Fruit fly (Drosophila melanogaster): ENCODE results near the gene CG42866.

The CG42866 gene

DNA sequence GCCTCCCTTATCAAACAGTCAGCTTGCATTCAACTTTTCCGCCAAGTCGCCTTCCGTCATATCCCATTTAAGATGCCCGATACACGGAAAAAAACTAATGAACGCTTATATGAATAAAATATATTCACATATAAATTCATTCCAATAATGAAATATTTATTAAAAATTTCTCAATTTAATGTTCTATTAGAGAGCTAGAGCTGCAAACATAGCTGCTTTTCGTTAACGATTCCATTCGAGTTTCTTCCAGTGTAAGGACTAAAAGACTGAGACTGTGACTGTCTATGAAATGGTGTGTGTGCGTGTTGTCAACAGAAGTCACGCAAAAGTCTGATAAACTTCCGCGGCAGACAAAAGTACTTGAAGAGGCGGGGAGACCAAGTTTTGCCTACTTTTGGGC, 31.4 kb downstream of the CG42866 start:
- TF ChIP-seq CG1621 (tag; optimal IDR thresholded peaks at IDR 0.05) (no peak), eg (GFP tag; IDR thresholded peaks at IDR 0.05) (no peak), dsx (GFP tag; optimal IDR thresholded peaks at IDR 0.05; ENCODE audit: poor library complexity, severe bottlenecking) (no peak), CG10631 (GFP tag; optimal IDR thresholded peaks at IDR 0.05) (peak; percentile 11), CG8119 (GFP tag; IDR thresholded peaks at IDR 0.05) (peak; percentile 22; the same call in 1 of the 3 replicates), CG3032 (tag; optimal IDR thresholded peaks at IDR 0.05) (no peak), CG6163 (GFP tag; IDR thresholded peaks at IDR 0.05) (0 out of 3 replicates have a peak, but pooled peaks have one; percentile 21), OdsH (GFP tag; optimal IDR thresholded peaks at IDR 0.05) (peak; percentile 42), CG32006 (GFP tag; optimal IDR thresholded peaks at IDR 0.05) (peak; percentile 51), svp (GFP tag) (peak; percentile 26), CG8632 (GFP tag; optimal IDR thresholded peaks at IDR 0.05) (peak; percentile 9), fd85E (GFP tag; optimal IDR thresholded peaks at IDR 0.05) (no peak), CG3919 (GFP tag; optimal IDR thresholded peaks at IDR 0.05) (peak; percentile 25), salr (GFP tag; optimal IDR thresholded peaks at IDR 0.05) (peak in 1 of 2 experiments; percentile 13), CG10669 (GFP tag; optimal IDR thresholded peaks at IDR 0.05) (peak; percentile 39), Ets96B (tag; optimal IDR thresholded peaks at IDR 0.05) (peak; percentile 37), cyc (GFP tag; optimal IDR thresholded peaks at IDR 0.05) (no peak), CG11902 (GFP tag; optimal IDR thresholded peaks at IDR 0.05) (no peak), acj6 (GFP tag; optimal IDR thresholded peaks at IDR 0.05) (peak; percentile 19), Hr38 (GFP tag; optimal IDR thresholded peaks at IDR 0.05) (no peak), Sox102F (GFP tag; optimal IDR thresholded peaks at IDR 0.05) (peak; percentile 0), spab (GFP tag; optimal IDR thresholded peaks at IDR 0.05) (peak; percentile 5), CG9139 (GFP tag; optimal IDR thresholded peaks at IDR 0.05) (no peak), CG4318 (GFP tag; optimal IDR thresholded peaks at IDR 0.05) (peak; percentile 9), ss (GFP tag; optimal IDR thresholded peaks at IDR 0.05) (peak in 1 of 2 experiments; percentile 36), CG6792 (GFP tag; optimal IDR thresholded peaks at IDR 0.05) (peak; percentile 10), pdm3 (GFP tag; optimal IDR thresholded peaks at IDR 0.05) (peak; percentile 21), Eip78C (GFP tag) (peak; percentile 80), Hr4 (GFP tag; optimal IDR thresholded peaks at IDR 0.05) (peak; percentile 30), CG15336 (GFP tag; IDR thresholded peaks at IDR 0.05) (peak; percentile 38; the same call in 1 of the 2 replicates)

DNA sequence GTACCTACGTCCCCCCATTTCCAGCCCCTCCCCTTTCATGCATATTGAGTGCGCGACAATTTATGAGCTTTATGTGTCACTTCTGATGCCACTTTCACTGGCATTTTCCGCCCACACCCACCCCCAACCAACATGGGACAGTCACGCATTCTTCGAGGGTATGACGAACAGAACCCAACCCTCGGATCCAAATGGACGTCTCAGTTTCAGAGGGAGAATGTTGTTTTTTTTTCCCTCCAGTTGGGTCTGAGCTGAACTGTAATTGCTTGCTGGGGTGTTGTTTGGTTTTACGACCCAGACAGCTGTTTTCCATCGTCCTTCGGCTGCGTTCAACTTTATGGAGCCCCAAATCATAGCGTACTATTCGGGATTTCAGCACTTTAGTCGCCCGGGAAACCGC, 37.7 kb downstream of the CG42866 start:
- TF ChIP-seq Eip75B (GFP tag; optimal IDR thresholded peaks at IDR 0.05) = no peak
- TF ChIP-seq Sox15 (GFP tag; optimal IDR thresholded peaks at IDR 0.05) = no peak
- no peak for TF ChIP-seq fkh (GFP tag; optimal IDR thresholded peaks at IDR 0.05)

DNA sequence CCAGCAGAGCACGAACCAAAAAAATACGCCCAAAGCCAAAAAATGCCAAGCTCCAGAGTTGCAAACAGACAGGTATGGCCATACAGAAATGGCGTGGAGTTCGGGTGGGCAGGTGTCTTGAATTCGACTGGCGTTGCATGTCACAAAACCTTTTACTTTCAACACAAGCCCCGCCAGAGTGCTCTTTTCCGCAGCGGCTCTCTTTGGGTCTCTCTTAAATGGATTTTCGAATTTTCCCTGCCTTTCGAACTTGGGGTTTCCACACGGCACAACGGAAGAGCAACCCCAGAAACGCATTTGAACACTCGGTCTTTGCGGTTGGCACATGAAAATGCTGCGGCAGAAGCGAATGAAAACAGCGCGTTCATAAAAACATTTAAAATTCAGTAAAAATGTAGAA, 43.6 kb downstream of the CG42866 start:
- no peak for TF ChIP-seq CG15336 (GFP tag; IDR thresholded peaks at IDR 0.05)
- TF ChIP-seq CG1621 (tag; optimal IDR thresholded peaks at IDR 0.05) = no peak
- TF ChIP-seq Sox102F (GFP tag; optimal IDR thresholded peaks at IDR 0.05) = no peak
- TF ChIP-seq CG8119 (GFP tag; IDR thresholded peaks at IDR 0.05) = 0 out of 3 replicates have a peak, but pooled peaks have one; percentile 15
- TF ChIP-seq CG6792 (GFP tag; optimal IDR thresholded peaks at IDR 0.05) = no peak
- TF ChIP-seq OdsH (GFP tag; optimal IDR thresholded peaks at IDR 0.05) = no peak
- TF ChIP-seq achi (GFP tag; optimal IDR thresholded peaks at IDR 0.05) = no peak
- TF ChIP-seq svp (GFP tag) = no peak
- TF ChIP-seq Eip78C (GFP tag) = peak; percentile 59
- TF ChIP-seq fd59A (GFP tag; optimal IDR thresholded peaks at IDR 0.05) = no peak

DNA sequence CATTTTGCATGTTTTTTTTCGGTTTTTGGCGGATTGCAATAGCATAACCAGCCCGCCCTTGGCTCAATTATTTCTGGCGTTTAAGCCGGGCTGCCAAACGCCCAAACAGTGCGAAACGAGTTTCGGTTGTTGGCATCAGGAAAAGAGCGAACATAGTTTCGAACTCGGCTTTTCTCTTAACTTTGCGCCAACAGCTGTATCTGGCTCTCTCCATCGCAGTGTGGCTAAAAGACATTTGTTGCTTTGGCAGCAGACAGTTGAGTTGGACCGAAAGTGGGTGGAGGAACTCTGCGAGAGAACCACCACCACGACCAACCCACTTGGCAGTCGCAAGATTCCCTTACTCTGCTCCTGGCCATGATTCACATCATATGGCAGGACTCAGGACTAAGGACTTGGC, 44.5 kb downstream of the CG42866 start:
- TF ChIP-seq Eip78C (GFP tag) (peak; percentile 39), salr (GFP tag; optimal IDR thresholded peaks at IDR 0.05) (no peak), CG6163 (GFP tag; IDR thresholded peaks at IDR 0.05) (0 out of 3 replicates have a peak, but pooled peaks have one; percentile 8)
